Fruit fly (Drosophila melanogaster) whole organism, embryonic: ENCODE results near the gene Pld3.

Experiments used
- CG12219 ChIP-seq: fragments of 200-800 bp; sonication (Bioruptor generic); optimal IDR thresholded peaks from 3 replicates; lab custom pipeline; 2018; ENCODE audit warnings: missing biosample characterization, mild to moderate bottlenecking, missing genetic modification characterization
- CG14441 ChIP-seq: fragments of 200-800 bp; sonication (Bioruptor generic); IDR thresholded peaks from 2 replicates; pipeline ENCODE4 v1.3.6; 2022; ENCODE audit warnings: missing biosample characterization, missing genetic modification characterization
- CG1529 ChIP-seq: fragments of 200-800 bp; sonication (Bioruptor generic); optimal IDR thresholded peaks from 3 replicates; lab custom pipeline; 2018; ENCODE audit warnings: missing biosample characterization, missing genetic modification characterization
- CG16863 ChIP-seq: fragments of 200-800 bp; sonication (Bioruptor generic); optimal IDR thresholded peaks from 3 replicates; lab custom pipeline; 2016; ENCODE audit warnings: missing biosample characterization, missing genetic modification characterization
- CG17186 ChIP-seq: fragments of 200-800 bp; sonication (Bioruptor generic); optimal IDR thresholded peaks from 3 replicates; lab custom pipeline; 2017; ENCODE audit warnings: missing biosample characterization, missing genetic modification reagents, missing genetic modification characterization
- CG17328 ChIP-seq: fragments of 200-800 bp; sonication (Bioruptor generic); IDR thresholded peaks from 2 replicates; pipeline ENCODE4 v1.3.6; 2022; ENCODE audit warnings: missing biosample characterization, missing genetic modification characterization
- CG17568 ChIP-seq: fragments of 200-800 bp; sonication (Bioruptor generic); optimal IDR thresholded peaks from 2 replicates; lab custom pipeline; 2018; ENCODE audit warnings: missing biosample characterization, mild to moderate bottlenecking, missing genetic modification characterization, moderate library complexity
- CG17802 ChIP-seq: fragments of 200-800 bp; sonication (Bioruptor generic); optimal IDR thresholded peaks from 2 replicates; lab custom pipeline; 2018; ENCODE audit warnings: missing biosample characterization, mild to moderate bottlenecking, missing genetic modification characterization, moderate library complexity
- CG1792 ChIP-seq: fragments of 200-800 bp; sonication (Bioruptor generic); optimal IDR thresholded peaks from 2 replicates; lab custom pipeline; 2016; ENCODE audit warnings: missing biosample characterization, missing genetic modification characterization
- CG3163 ChIP-seq: fragments of 200-800 bp; sonication (Bioruptor generic); optimal IDR thresholded peaks from 3 replicates; lab custom pipeline; 2016; ENCODE audit warnings: missing biosample characterization, missing genetic modification characterization
- CG3281 ChIP-seq: fragments of 200-800 bp; sonication (Bioruptor generic); optimal IDR thresholded peaks from 3 replicates; lab custom pipeline; 2017; ENCODE audit warnings: missing biosample characterization, mild to moderate bottlenecking, missing genetic modification characterization
- CG4282 ChIP-seq: fragments of 200-800 bp; sonication (Bioruptor generic); optimal IDR thresholded peaks from 2 replicates; lab custom pipeline; 2016; ENCODE audit warnings: missing biosample characterization, missing genetic modification characterization
- CG4360 ChIP-seq: fragments of 200-800 bp; sonication (Bioruptor generic); IDR thresholded peaks from 2 replicates; pipeline ENCODE4 v1.3.6; 2022; ENCODE audit warnings: missing biosample characterization, missing genetic modification characterization
- CG4820 ChIP-seq: fragments of 200-800 bp; sonication (Bioruptor generic); optimal IDR thresholded peaks from 3 replicates; lab custom pipeline; 2016; ENCODE audit warnings: missing biosample characterization, missing genetic modification characterization
- CG7372 ChIP-seq: fragments of 200-800 bp; sonication (Bioruptor generic); IDR thresholded peaks from 2 replicates; pipeline ENCODE4 v1.3.6; 2022; ENCODE audit warnings: missing biosample characterization, missing genetic modification characterization
- CG7963 ChIP-seq: fragments of 200-800 bp; sonication (Bioruptor generic); IDR thresholded peaks from 3 replicates; pipeline ENCODE4 v1.3.6; 2022; ENCODE audit warnings: missing biosample characterization, missing genetic modification characterization; ENCODE audit not compliant: partially characterized antibody
- CG9609 ChIP-seq: fragments of 200-800 bp; sonication (Bioruptor generic); optimal IDR thresholded peaks from 3 replicates; lab custom pipeline; 2016; ENCODE audit warnings: missing biosample characterization, missing genetic modification characterization
- CoRest ChIP-seq: fragments of 200-800 bp; sonication (Bioruptor generic); optimal IDR thresholded peaks from 3 replicates; lab custom pipeline; 2018; ENCODE audit warnings: missing biosample characterization, mild to moderate bottlenecking, missing genetic modification characterization, moderate library complexity
- D19A ChIP-seq: fragments of 200-800 bp; optimal IDR thresholded peaks from 3 replicates; lab custom pipeline; 2019; ENCODE audit warnings: missing biosample characterization, mild to moderate bottlenecking, missing genetic modification characterization, moderate library complexity
- Gsc ChIP-seq: fragments of 200-800 bp; sonication (Bioruptor generic); IDR thresholded peaks from 2 replicates; pipeline ENCODE4 v1.3.6; 2022; ENCODE audit warnings: missing biosample characterization, missing genetic modification characterization
- H15 ChIP-seq: fragments of 200-800 bp; sonication (Bioruptor generic); IDR thresholded peaks from 3 replicates; pipeline ENCODE4 v1.3.6; 2022; ENCODE audit warnings: missing biosample characterization, missing genetic modification characterization
- HLHmδ ChIP-seq: fragments of 200-800 bp; sonication (Bioruptor generic); optimal IDR thresholded peaks from 2 replicates; lab custom pipeline; 2018; ENCODE audit warnings: missing biosample characterization, mild to moderate bottlenecking, missing genetic modification characterization, moderate library complexity
- Hmr ChIP-seq: fragments of 200-800 bp; sonication (Bioruptor generic); optimal IDR thresholded peaks from 3 replicates; lab custom pipeline; 2017; ENCODE audit warnings: mild to moderate bottlenecking, missing biosample characterization, missing genetic modification reagents, missing genetic modification characterization
- Meics ChIP-seq: fragments of 200-800 bp; sonication (Bioruptor generic); optimal IDR thresholded peaks from 2 replicates; lab custom pipeline; 2017; ENCODE audit warnings: missing biosample characterization, mild to moderate bottlenecking, missing genetic modification characterization
- Mes4 ChIP-seq: fragments of 200-800 bp; sonication (Bioruptor generic); optimal IDR thresholded peaks from 2 replicates; lab custom pipeline; 2016; ENCODE audit warnings: missing biosample characterization, missing genetic modification characterization
- NFAT ChIP-seq: fragments of 200-800 bp; sonication (Bioruptor generic); IDR thresholded peaks from 2 replicates; pipeline ENCODE4 v1.3.6; 2022; ENCODE audit warnings: missing biosample characterization, missing genetic modification characterization
- Nf-YA ChIP-seq: fragments of 200-800 bp; sonication (Bioruptor generic); IDR thresholded peaks from 2 replicates; pipeline ENCODE4 v1.3.6; 2022; ENCODE audit warnings: missing biosample characterization, missing genetic modification characterization
- Oaz ChIP-seq: fragments of 200-800 bp; sonication (Bioruptor generic); IDR thresholded peaks from 2 replicates; pipeline ENCODE4 v1.3.6; 2022; ENCODE audit warnings: missing biosample characterization, missing genetic modification characterization
- Ptx1 ChIP-seq: fragments of 200-800 bp; sonication (Bioruptor generic); IDR thresholded peaks from 2 replicates; pipeline ENCODE4 v1.3.6; 2022; ENCODE audit warnings: missing biosample characterization, missing genetic modification characterization
- Rfx ChIP-seq: fragments of 200-800 bp; sonication (Bioruptor generic); IDR thresholded peaks from 2 replicates; pipeline ENCODE4 v1.3.6; 2022; ENCODE audit warnings: missing biosample characterization, missing genetic modification characterization
- Rx ChIP-seq: fragments of 200-800 bp; sonication (Bioruptor generic); IDR thresholded peaks from 2 replicates; pipeline ENCODE4 v1.3.6; 2022; ENCODE audit warnings: missing biosample characterization, missing genetic modification characterization
- Six4 ChIP-seq: fragments of 200-800 bp; sonication (Bioruptor generic); optimal IDR thresholded peaks from 2 replicates; lab custom pipeline; 2016; ENCODE audit warnings: missing biosample characterization, missing genetic modification characterization
- Sry-δ ChIP-seq: fragments of 200-800 bp; sonication (Bioruptor generic); optimal IDR thresholded peaks from 2 replicates; lab custom pipeline; 2016; ENCODE audit warnings: missing biosample characterization, missing genetic modification characterization
- bcd ChIP-seq: fragments of 200-800 bp; sonication (Bioruptor generic); optimal IDR thresholded peaks from 2 replicates; lab custom pipeline; 2017; ENCODE audit warnings: missing biosample characterization, mild to moderate bottlenecking, missing genetic modification characterization
- corto ChIP-seq: fragments of 200-800 bp; sonication (Bioruptor generic); optimal IDR thresholded peaks from 2 replicates; lab custom pipeline; 2016; ENCODE audit warnings: missing biosample characterization, mild to moderate bottlenecking, missing genetic modification characterization, moderate library complexity
- croc ChIP-seq: fragments of 200-800 bp; sonication (Bioruptor generic); conservative IDR thresholded peaks from 3 replicates; pipeline ENCODE4 v1.3.6; 2022; ENCODE audit warnings: missing biosample characterization, missing genetic modification characterization
- fd102C ChIP-seq: fragments of 200-800 bp; sonication (Bioruptor generic); optimal IDR thresholded peaks from 2 replicates; lab custom pipeline; 2018; ENCODE audit warnings: missing biosample characterization, mild to moderate bottlenecking, missing genetic modification characterization, moderate library complexity
- fd96Cb ChIP-seq: fragments of 200-800 bp; sonication (Bioruptor generic); optimal IDR thresholded peaks from 2 replicates; lab custom pipeline; 2018; ENCODE audit warnings: missing biosample characterization, mild to moderate bottlenecking, missing genetic modification characterization, moderate library complexity
- gem ChIP-seq: fragments of 200-800 bp; sonication (Bioruptor generic); optimal IDR thresholded peaks from 2 replicates; lab custom pipeline; 2019; ENCODE audit warnings: missing biosample characterization, mild to moderate bottlenecking, missing genetic modification characterization, moderate library complexity
- gfzf ChIP-seq: fragments of 200-800 bp; sonication (Bioruptor generic); optimal IDR thresholded peaks from 2 replicates; lab custom pipeline; 2016; ENCODE audit warnings: missing biosample characterization, mild to moderate bottlenecking, missing genetic modification characterization, moderate library complexity
- grau ChIP-seq: fragments of 200-800 bp; optimal IDR thresholded peaks from 3 replicates; lab custom pipeline; 2019; ENCODE audit warnings: missing biosample characterization, mild to moderate bottlenecking, missing genetic modification characterization, moderate library complexity
- jumu ChIP-seq: fragments of 200-800 bp; sonication (Bioruptor generic); optimal IDR thresholded peaks from 3 replicates; lab custom pipeline; 2016; ENCODE audit warnings: missing biosample characterization, missing genetic modification characterization
- lmd ChIP-seq: fragments of 200-800 bp; sonication (Bioruptor generic); IDR thresholded peaks from 2 replicates; pipeline ENCODE4 v1.3.6; 2022; ENCODE audit warnings: missing biosample characterization, missing genetic modification characterization
- maf-S ChIP-seq: fragments of 200-800 bp; sonication (Bioruptor generic); optimal IDR thresholded peaks from 2 replicates; lab custom pipeline; 2016; ENCODE audit warnings: missing biosample characterization, missing genetic modification characterization
- org-1 ChIP-seq: fragments of 200-800 bp; sonication (Bioruptor generic); optimal IDR thresholded peaks from 2 replicates; lab custom pipeline; 2017; ENCODE audit warnings: missing biosample characterization, missing genetic modification characterization
- prd ChIP-seq, 3 experiments: fragments of >200 bp in 2 of 3; fragments of 200-800 bp in 1 of 3; sonication (Bioruptor generic) in 1 of 3; optimal IDR thresholded peaks in 2 of 3; IDR thresholded peaks in 1 of 3; 2 replicates in 2 of 3; 3 replicates in 1 of 3; pipeline versions ENCODE4 v1.3.6 to Lab custom; 2017 to 2022; ENCODE audit warnings: missing biosample characterization in 1 of 3, missing genetic modification characterization in 1 of 3
- row ChIP-seq: fragments of 200-800 bp; sonication (Bioruptor generic); IDR thresholded peaks from 3 replicates; pipeline ENCODE4 v1.3.6; 2022; ENCODE audit warnings: missing biosample characterization, missing genetic modification characterization
- sens ChIP-seq: fragments of 200-800 bp; sonication (Bioruptor generic); peaks from one replicate; lab custom pipeline; 2016; ENCODE audit warnings: missing biosample characterization, missing genetic modification characterization
- slbo ChIP-seq: fragments of 200-800 bp; sonication (Bioruptor generic); IDR thresholded peaks from 2 replicates; pipeline ENCODE4 v1.3.6; 2022; ENCODE audit warnings: missing biosample characterization, missing genetic modification characterization
- tna ChIP-seq: fragments of 200-800 bp; sonication (Bioruptor generic); IDR thresholded peaks from 2 replicates; pipeline ENCODE4 v1.3.6; 2022; ENCODE audit warnings: missing biosample characterization, missing genetic modification characterization; ENCODE audit not compliant: partially characterized antibody
- twi ChIP-seq: fragments of 200-800 bp; optimal IDR thresholded peaks from 2 replicates; lab custom pipeline; 2019; ENCODE audit warnings: missing biosample characterization, mild to moderate bottlenecking, missing genetic modification characterization, moderate library complexity
- vfl ChIP-seq: fragments of 200-800 bp; sonication (Bioruptor generic); optimal IDR thresholded peaks from 2 replicates; lab custom pipeline; 2016; ENCODE audit warnings: missing biosample characterization, missing genetic modification characterization

The Pld3 gene

DNA sequence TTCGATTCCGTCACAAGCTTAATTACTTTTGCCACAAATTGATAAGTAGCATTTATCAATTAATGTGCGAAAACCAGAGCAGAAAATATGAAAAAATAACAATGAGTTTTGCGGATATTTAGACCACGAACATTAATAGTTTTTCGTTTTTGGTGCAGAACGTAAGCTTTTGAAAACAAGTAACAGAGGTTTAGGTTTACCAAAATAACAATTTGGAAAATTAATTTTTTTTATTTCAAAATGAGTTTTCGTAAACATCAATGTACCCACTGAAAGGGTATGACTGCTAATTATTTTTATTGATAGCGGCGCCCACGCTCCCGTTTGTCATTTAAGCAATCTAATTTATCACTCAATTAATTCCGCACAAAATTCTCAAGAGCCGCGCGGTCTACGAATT is 36.7 kb downstream of the Pld3 start (continued):
- TF ChIP-seq CG3281 (peak; percentile 31), CG7372 (0 out of 2 replicates have a peak, but pooled peaks have one; percentile 18), grau (tag; lab: Kevin White, UChicago) (peak; percentile 31), Mes4 (no peak), HLHmδ (no peak), Ptx1 (GFP tag; lab: Robert Waterston, UW) (0 out of 2 replicates have a peak, but pooled peaks have one; percentile 9), D19A (tag; lab: Kevin White, UChicago) (peak; percentile 55), jumu (GFP tag; lab: Kevin White, UChicago) (no peak), CG4820 (GFP tag; lab: Kevin White, UChicago) (no peak), CG1529 (GFP tag; lab: Kevin White, UChicago) (no peak), Rfx (GFP tag; lab: Robert Waterston, UW) (peak; percentile 57; the same call in 1 of the 2 replicates), Sry-δ (GFP tag; lab: Kevin White, UChicago) (no peak), fd102C (no peak), vfl (GFP tag; lab: Kevin White, UChicago) (no peak), CG3163 (GFP tag; lab: Kevin White, UChicago) (no peak), tna (GFP tag; lab: Robert Waterston, UW) (no peak), H15 (GFP tag; lab: Robert Waterston, UW) (no peak), NFAT (GFP tag; lab: Robert Waterston, UW) (peak; percentile 18; the same call in 1 of the 2 replicates), gem (peak; percentile 29), CG9609 (no peak), lmd (GFP tag; lab: Robert Waterston, UW) (no peak), twi (tag; lab: Kevin White, UChicago) (no peak), CG16863 (GFP tag; lab: Kevin White, UChicago) (no peak), corto (GFP tag; lab: Kevin White, UChicago) (no peak), maf-S (GFP tag; lab: Kevin White, UChicago) (no peak), CoRest (tag; lab: Kevin White, UChicago) (peak; percentile 28), Nf-YA (GFP tag; lab: Robert Waterston, UW) (no peak), sens (GFP tag; lab: Kevin White, UChicago) (no peak), CG7963 (GFP tag; lab: Robert Waterston, UW) (no peak), CG12219 (GFP tag; lab: Kevin White, UChicago) (no peak), CG17328 (GFP tag; lab: Robert Waterston, UW) (no peak), org-1 (no peak), prd (optimal IDR thresholded peaks at IDR 0.05; lab: Kevin White, UChicago) (no peak), prd (GFP tag; IDR thresholded peaks at IDR 0.05; lab: Robert Waterston, UW) (no peak), Oaz (GFP tag; lab: Robert Waterston, UW) (no peak), Rx (GFP tag; lab: Robert Waterston, UW) (no peak), croc (GFP tag; lab: Robert Waterston, UW) (no peak), Meics (peak; percentile 36), Six4 (GFP tag; lab: Kevin White, UChicago) (no peak), row (peak; percentile 45), bcd (GFP tag; lab: Kevin White, UChicago) (no peak), gfzf (GFP tag; lab: Kevin White, UChicago) (no peak), fd96Cb (tag; lab: Kevin White, UChicago) (no peak), CG17186 (GFP tag; lab: Kevin White, UChicago) (no peak), CG14441 (GFP tag; lab: Robert Waterston, UW) (no peak), CG1792 (GFP tag; lab: Kevin White, UChicago) (no peak), CG4282 (GFP tag; lab: Kevin White, UChicago) (no peak), Hmr (GFP tag; lab: Kevin White, UChicago) (peak; percentile 18), slbo (peak; percentile 43; the same call in 1 of the 2 replicates), CG17568 (no peak), CG4360 (GFP tag; lab: Robert Waterston, UW) (no peak), CG17802 (tag; lab: Kevin White, UChicago) (no peak), Gsc (no peak)
